Fruit fly (Drosophila melanogaster): ENCODE measurements around the gene hob.
A peak's percentile ranks its signal among the peaks of the same experiment; 100 is the strongest.

Gene hob

dm6 chr3L:3218859-3219258, at the start of gene hob, which contains the start of gene nSMase:
hob (minus strand) TSS chr3L:3218920.
nSMase (plus strand) TSS chr3L:3219156.
- no peak for TF ChIP-seq Ets98B (GFP tag; IDR thresholded peaks at IDR 0.05)

- TF ChIP-seq CG9948 (tag; optimal IDR thresholded peaks at IDR 0.05) (no peak), CG14655 (GFP tag; optimal IDR thresholded peaks at IDR 0.05) (no peak)
These were observed 49.4 kb upstream of the hob start, which contains the start of gene CG34265 for dm6 chr3L:3268161-3268560. CG34265 (plus strand) TSS chr3L:3268461.

dm6 chr3L:3266306-3266705, 47.6 kb upstream of the hob start:
- TF ChIP-seq Ets98B (GFP tag; IDR thresholded peaks at IDR 0.05) = no peak
- no peak for TF ChIP-seq CG4496 (GFP tag; IDR thresholded peaks at IDR 0.05)

dm6 chr3L:3261642-3262041, 42.9 kb upstream of the hob start:
- TF ChIP-seq CG15710 (tag; optimal IDR thresholded peaks at IDR 0.05) = no peak
- TF ChIP-seq CG8301 (tag; optimal IDR thresholded peaks at IDR 0.05) = no peak
- no peak for TF ChIP-seq CG4496 (GFP tag; IDR thresholded peaks at IDR 0.05)
- TF ChIP-seq rn (GFP tag; IDR thresholded peaks at IDR 0.05) = no peak

- TF ChIP-seq Pif1A (GFP tag; optimal IDR thresholded peaks at IDR 0.05) (peak; percentile 90), Snoo (tag; optimal IDR thresholded peaks at IDR 0.05) (peak; percentile 80), CG12605 (GFP tag; IDR thresholded peaks at IDR 0.05) (peak; percentile 83), CG9948 (tag; optimal IDR thresholded peaks at IDR 0.05) (peak; percentile 89), fd96Ca (GFP tag; IDR thresholded peaks at IDR 0.05) (peak; percentile 90), CG17806 (tag; optimal IDR thresholded peaks at IDR 0.05) (peak; percentile 90), CG4496 (GFP tag; IDR thresholded peaks at IDR 0.05) (peak; percentile 89), CG8301 (tag; optimal IDR thresholded peaks at IDR 0.05) (peak; percentile 79), CG32121 (GFP tag; IDR thresholded peaks at IDR 0.05) (peak; percentile 93), CG13204 (GFP tag; optimal IDR thresholded peaks at IDR 0.05) (peak; percentile 88), CG15710 (tag; optimal IDR thresholded peaks at IDR 0.05) (peak; percentile 94), rn (GFP tag; IDR thresholded peaks at IDR 0.05) (peak; percentile 78), CG10348 (GFP tag; IDR thresholded peaks at IDR 0.05) (0 out of 2 replicates have a peak, but pooled peaks have one; percentile 28), CG14655 (GFP tag; optimal IDR thresholded peaks at IDR 0.05) (peak; percentile 82), D1 (tag; optimal IDR thresholded peaks at IDR 0.05) (peak; percentile 50), gl (tag; optimal IDR thresholded peaks at IDR 0.05) (peak; percentile 84), CG8159 (tag; optimal IDR thresholded peaks at IDR 0.05) (peak; percentile 93), EcR (GFP tag; optimal IDR thresholded peaks at IDR 0.05) (peak; percentile 76), CG34367 (tag; optimal IDR thresholded peaks at IDR 0.05) (peak; percentile 90), Ets98B (GFP tag; IDR thresholded peaks at IDR 0.05) (peak; percentile 94), Pif1B (GFP tag; optimal IDR thresholded peaks at IDR 0.05) (peak; percentile 87)
These were observed 41.0 kb upstream of the hob start for dm6 chr3L:3259703-3260102.

- no peak for TF ChIP-seq D1 (tag; optimal IDR thresholded peaks at IDR 0.05)
- TF ChIP-seq Snoo (tag; optimal IDR thresholded peaks at IDR 0.05) = no peak
- TF ChIP-seq CG8301 (tag; optimal IDR thresholded peaks at IDR 0.05) = no peak
- TF ChIP-seq CG32121 (GFP tag; IDR thresholded peaks at IDR 0.05) = no peak
- 0 out of 3 replicates have a peak, but pooled peaks have one; percentile 9 for TF ChIP-seq CG4496 (GFP tag; IDR thresholded peaks at IDR 0.05)
- peak; percentile 38 for TF ChIP-seq Pif1B (GFP tag; optimal IDR thresholded peaks at IDR 0.05)
- TF ChIP-seq EcR (GFP tag; optimal IDR thresholded peaks at IDR 0.05) = peak; percentile 29
- TF ChIP-seq CG13204 (GFP tag; optimal IDR thresholded peaks at IDR 0.05) = peak; percentile 56
- TF ChIP-seq CG17806 (tag; optimal IDR thresholded peaks at IDR 0.05) = no peak
- no peak for TF ChIP-seq CG9948 (tag; optimal IDR thresholded peaks at IDR 0.05)
- TF ChIP-seq gl (tag; optimal IDR thresholded peaks at IDR 0.05) = no peak
- no peak for TF ChIP-seq fd96Ca (GFP tag; IDR thresholded peaks at IDR 0.05)
- TF ChIP-seq CG15710 (tag; optimal IDR thresholded peaks at IDR 0.05) = no peak
- peak; percentile 33; the same call in 1 of the 2 replicates for TF ChIP-seq Ets98B (GFP tag; IDR thresholded peaks at IDR 0.05)
These were observed 39.0 kb upstream of the hob start, which contains the start of gene ckd for dm6 chr3L:3257690-3258089. ckd (plus strand) TSS chr3L:3257878.

- no peak for TF ChIP-seq D1 (tag; optimal IDR thresholded peaks at IDR 0.05)
- TF ChIP-seq Ets98B (GFP tag; IDR thresholded peaks at IDR 0.05) = peak; percentile 12; the same call in 1 of the 2 replicates
- TF ChIP-seq CG13204 (GFP tag; optimal IDR thresholded peaks at IDR 0.05) = peak; percentile 68
These were observed 34.9 kb upstream of the hob start for dm6 chr3L:3253631-3254030.

dm6 chr3L:3252884-3253283, 34.2 kb upstream of the hob start:
- TF ChIP-seq CG8159 (tag; optimal IDR thresholded peaks at IDR 0.05) = no peak
- TF ChIP-seq Pif1A (GFP tag; optimal IDR thresholded peaks at IDR 0.05) = peak; percentile 37
- peak; percentile 27 for TF ChIP-seq CG14655 (GFP tag; optimal IDR thresholded peaks at IDR 0.05)
- TF ChIP-seq EcR (GFP tag; optimal IDR thresholded peaks at IDR 0.05) = no peak
- peak; percentile 32; the same call in 1 of the 2 replicates for TF ChIP-seq CG32121 (GFP tag; IDR thresholded peaks at IDR 0.05)
- TF ChIP-seq CG8301 (tag; optimal IDR thresholded peaks at IDR 0.05) = peak; percentile 7
- TF ChIP-seq Pif1B (GFP tag; optimal IDR thresholded peaks at IDR 0.05) = no peak
- no peak for TF ChIP-seq fd96Ca (GFP tag; IDR thresholded peaks at IDR 0.05)
- TF ChIP-seq CG34367 (tag; optimal IDR thresholded peaks at IDR 0.05) = no peak
- TF ChIP-seq CG13204 (GFP tag; optimal IDR thresholded peaks at IDR 0.05) = no peak
- TF ChIP-seq CG4496 (GFP tag; IDR thresholded peaks at IDR 0.05) = no peak
- no peak for TF ChIP-seq D1 (tag; optimal IDR thresholded peaks at IDR 0.05)
- no peak for TF ChIP-seq CG10348 (GFP tag; IDR thresholded peaks at IDR 0.05)
- no peak for TF ChIP-seq Snoo (tag; optimal IDR thresholded peaks at IDR 0.05)
- no peak for TF ChIP-seq gl (tag; optimal IDR thresholded peaks at IDR 0.05)
- TF ChIP-seq CG15710 (tag; optimal IDR thresholded peaks at IDR 0.05) = peak; percentile 13
- TF ChIP-seq rn (GFP tag; IDR thresholded peaks at IDR 0.05) = no peak
- no peak for TF ChIP-seq CG12605 (GFP tag; IDR thresholded peaks at IDR 0.05)
- peak; percentile 5 for TF ChIP-seq CG17806 (tag; optimal IDR thresholded peaks at IDR 0.05)
- peak; percentile 11 for TF ChIP-seq CG9948 (tag; optimal IDR thresholded peaks at IDR 0.05)
- peak; percentile 16; the same call in 1 of the 2 replicates for TF ChIP-seq Ets98B (GFP tag; IDR thresholded peaks at IDR 0.05)

Measured in whole organism, pupa.